Worm (Caenorhabditis elegans) whole organism, mixed stage, embryonic: ENCODE measurements around the gene F56D6.14.
"Not testable (repeated sequence)": the region's sequence is repeated elsewhere in the genome, so short reads cannot be mapped to it uniquely, and the experiment has no call there.

ENCODE experiments used
- bed-3 ChIP-seq: fragments of 200-800 bp; sonication (Bioruptor generic); optimal IDR thresholded peaks from 3 replicates; lab custom pipeline; 2018; ENCODE audit warnings: mild to moderate bottlenecking, missing genetic modification characterization, moderate library complexity, missing compliant biosample characterization
- ces-1 ChIP-seq: fragments of 150-350 bp; optimal IDR thresholded peaks from 2 replicates; lab custom pipeline; 2014; ENCODE audit warnings: missing biosample characterization, missing genetic modification reagents, missing genetic modification characterization
- elt-3 ChIP-seq: fragments of 150-350 bp; optimal IDR thresholded peaks from 2 replicates; lab custom pipeline; 2014; ENCODE audit warnings: missing biosample characterization, missing genetic modification characterization
- ham-2 ChIP-seq: fragments of 200-800 bp; sonication (Bioruptor generic); optimal IDR thresholded peaks from 2 replicates; lab custom pipeline; 2018; ENCODE audit warnings: mild to moderate bottlenecking, missing genetic modification characterization, missing compliant biosample characterization
- lin-13 ChIP-seq: fragments of 150-350 bp; optimal IDR thresholded peaks from 2 replicates; lab custom pipeline; 2014; ENCODE audit warnings: missing biosample characterization, missing genetic modification characterization
- nhr-237 ChIP-seq: fragments of 150-350 bp; optimal IDR thresholded peaks from 2 replicates; lab custom pipeline; 2014; ENCODE audit warnings: missing biosample characterization, missing genetic modification characterization
- nhr-28 ChIP-seq: fragments of 150-350 bp; optimal IDR thresholded peaks from 2 replicates; lab custom pipeline; 2014; ENCODE audit warnings: missing biosample characterization, missing genetic modification characterization
- nhr-76 ChIP-seq: sonication (generic microtip); optimal IDR thresholded peaks from 2 replicates; lab custom pipeline; 2017; ENCODE audit warnings: missing biosample characterization, missing genetic modification characterization
- pha-4 ChIP-seq: fragments of 150-350 bp; optimal IDR thresholded peaks from 2 replicates; lab custom pipeline; 2018; ENCODE audit warnings: missing biosample characterization, missing genetic modification reagents, missing genetic modification characterization
- snpc-4 ChIP-seq: fragments of 150-350 bp; optimal IDR thresholded peaks from 2 replicates; lab custom pipeline; 2014; ENCODE audit warnings: missing biosample characterization, missing genetic modification characterization
- unc-39 ChIP-seq: fragments of 150-350 bp; optimal IDR thresholded peaks from 2 replicates; lab custom pipeline; 2014; ENCODE audit warnings: missing biosample characterization, missing genetic modification characterization
- unc-62 ChIP-seq: fragments of 150-350 bp; optimal IDR thresholded peaks from 2 replicates; lab custom pipeline; 2014; ENCODE audit warnings: missing biosample characterization, missing genetic modification reagents, missing genetic modification characterization

DNA sequence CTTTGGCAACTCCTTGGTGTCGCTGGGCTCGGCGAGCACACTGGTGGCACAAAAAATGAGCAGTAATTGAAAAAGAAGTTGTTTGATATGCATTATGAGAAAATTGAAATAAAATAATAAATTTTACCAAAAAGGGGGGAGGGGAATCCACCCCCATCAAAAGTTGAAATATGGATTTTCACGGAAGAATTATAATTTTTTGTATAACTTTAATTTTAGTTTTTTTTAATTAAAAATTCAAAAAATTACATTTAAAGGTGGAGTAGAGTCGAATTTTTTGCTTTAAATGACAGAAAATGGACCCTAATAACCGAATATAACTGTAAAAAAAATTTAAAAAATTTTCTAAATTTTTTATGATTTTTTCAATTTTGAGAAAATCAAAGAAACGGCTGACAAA lies 5.7 kb upstream of the F56D6.14 start, which contains the start of gene F56D6.18:
- TF ChIP-seq snpc-4 (tag; lab: Kevin White, UChicago); unc-39 (tag; lab: Kevin White, UChicago); nhr-237 (tag; lab: Kevin White, UChicago); bed-3 (GFP tag; lab: Kevin White, UChicago); pha-4 (tag; lab: Kevin White, UChicago); nhr-28 (tag; lab: Kevin White, UChicago); unc-62 (GFP tag; lab: Kevin White, UChicago); elt-3 (tag; lab: Kevin White, UChicago); nhr-76; ham-2 (GFP tag; lab: Kevin White, UChicago); lin-13 (tag; lab: Kevin White, UChicago); ces-1: not testable (repeated sequence)
